Worm (Caenorhabditis elegans) whole organism, young adult: ENCODE results near the gene fbxa-71.
"Not testable (repeated sequence)": the region's sequence is repeated elsewhere in the genome, so short reads cannot be mapped to it uniquely, and the experiment has no call there.

Experiments used
- B0261.1 ChIP-seq: sonication (generic microtip); optimal IDR thresholded peaks from 2 replicates; lab custom pipeline; 2016; ENCODE audit warnings: mild to moderate bottlenecking, missing genetic modification characterization, moderate library complexity, missing compliant biosample characterization
- B0336.3 ChIP-seq: fragments of 200-800 bp; sonication (Bioruptor generic); IDR thresholded peaks from 2 replicates; pipeline ENCODE4 v1.3.6; 2022; ENCODE audit warnings: missing genetic modification characterization, missing compliant biosample characterization
- F10E7.11 ChIP-seq: sonication (generic microtip); optimal IDR thresholded peaks from 2 replicates; lab custom pipeline; 2017; ENCODE audit warnings: mild to moderate bottlenecking, missing genetic modification characterization, moderate library complexity, missing compliant biosample characterization
- F39B2.1 ChIP-seq: fragments of 200-800 bp; sonication (Bioruptor generic); IDR thresholded peaks from 2 replicates; pipeline ENCODE4 v1.3.6; 2022; ENCODE audit warnings: missing genetic modification reagents, missing genetic modification characterization, missing compliant biosample characterization
- Y53F4B.3 ChIP-seq: fragments of 200-800 bp; sonication (Bioruptor generic); IDR thresholded peaks from 2 replicates; pipeline ENCODE4 v1.3.6; 2022; ENCODE audit warnings: missing genetic modification reagents, missing genetic modification characterization, missing compliant biosample characterization
- Y95B8A.8 ChIP-seq: fragments of 200-800 bp; sonication (Bioruptor generic); IDR thresholded peaks from 2 replicates; pipeline ENCODE4 v1.3.6; 2022; ENCODE audit warnings: missing genetic modification reagents, missing genetic modification characterization, missing compliant biosample characterization
- bed-1 ChIP-seq: fragments of 200-800 bp; sonication (Bioruptor generic); IDR thresholded peaks from 2 replicates; pipeline ENCODE4 v1.3.6; 2022; ENCODE audit warnings: missing genetic modification reagents, missing genetic modification characterization, missing compliant biosample characterization
- cebp-1 ChIP-seq, 2 experiments: fragments of 200-800 bp in 1 of 2; sonication (Bioruptor generic) in 1 of 2; sonication (generic microtip) in 1 of 2; IDR thresholded peaks in 1 of 2; optimal IDR thresholded peaks in 1 of 2; 2 replicates each; pipeline versions ENCODE4 v1.3.6 to Lab custom; 2017 to 2022; ENCODE audit warnings: missing compliant biosample characterization in 2 of 2, missing genetic modification characterization in 2 of 2, mild to moderate bottlenecking in 1 of 2, missing genetic modification reagents in 1 of 2, moderate library complexity in 1 of 2
- ceh-100 ChIP-seq: fragments of 200-800 bp; sonication (Bioruptor generic); IDR thresholded peaks from 2 replicates; pipeline ENCODE4 v1.3.6; 2022; ENCODE audit warnings: missing genetic modification reagents, missing genetic modification characterization, missing compliant biosample characterization
- ceh-58 ChIP-seq: fragments of 200-800 bp; sonication (Bioruptor generic); IDR thresholded peaks from 2 replicates; pipeline ENCODE4 v1.3.6; 2022; ENCODE audit warnings: missing genetic modification characterization, missing compliant biosample characterization
- chd-7 ChIP-seq: sonication (generic microtip); optimal IDR thresholded peaks from 2 replicates; lab custom pipeline; 2016; ENCODE audit warnings: mild to moderate bottlenecking, missing genetic modification characterization, moderate library complexity, missing compliant biosample characterization
- egrh-3 ChIP-seq: fragments of 200-800 bp; sonication (Bioruptor generic); IDR thresholded peaks from 2 replicates; pipeline ENCODE4 v1.3.6; 2022; ENCODE audit warnings: missing genetic modification reagents, missing genetic modification characterization, missing compliant biosample characterization
- hrde-1 ChIP-seq: sonication (generic microtip); optimal IDR thresholded peaks from 2 replicates; lab custom pipeline; 2016; ENCODE audit warnings: missing genetic modification characterization, mild to moderate bottlenecking, missing compliant biosample characterization, moderate library complexity, missing genotype, missing genetic modification reagents, borderline replicate concordance
- lag-1 ChIP-seq: fragments of 200-800 bp; sonication (Bioruptor generic); IDR thresholded peaks from 2 replicates; pipeline ENCODE4 v1.3.6; 2022; ENCODE audit warnings: missing genetic modification reagents, missing genetic modification characterization, missing compliant biosample characterization
- lin-35 ChIP-seq, 3 experiments: fragments of 150-350 bp in 2 of 3; sonication (generic microtip) in 1 of 3; optimal IDR thresholded peaks; 2 replicates each; lab custom pipeline; 2014 to 2018; ENCODE audit warnings: missing biosample characterization in 3 of 3, missing genetic modification characterization in 3 of 3, missing genetic modification reagents in 3 of 3
- lir-1 ChIP-seq: fragments of 200-800 bp; sonication (Bioruptor generic); conservative IDR thresholded peaks from 2 replicates; pipeline ENCODE4 v1.3.6; 2022; ENCODE audit warnings: missing genetic modification reagents, missing genetic modification characterization, missing compliant biosample characterization
- lsy-27 ChIP-seq: sonication (generic microtip); optimal IDR thresholded peaks from 2 replicates; lab custom pipeline; 2017; ENCODE audit warnings: missing genetic modification characterization, mild to moderate bottlenecking, missing compliant biosample characterization, antibody characterized with exemption, missing genotype, borderline replicate concordance; ENCODE audit not compliant: insufficient read depth
- nhr-179 ChIP-seq: sonication (generic microtip); optimal IDR thresholded peaks from 2 replicates; lab custom pipeline; 2016; ENCODE audit warnings: mild to moderate bottlenecking, missing genetic modification characterization, missing compliant biosample characterization
- nhr-27 ChIP-seq: fragments of 200-800 bp; sonication (Bioruptor generic); optimal IDR thresholded peaks from 2 replicates; lab custom pipeline; 2018; ENCODE audit warnings: mild to moderate bottlenecking, missing genetic modification characterization, moderate library complexity, missing compliant biosample characterization
- nhr-80 ChIP-seq: sonication (generic microtip); optimal IDR thresholded peaks from 2 replicates; lab custom pipeline; 2016; ENCODE audit warnings: missing genetic modification characterization, missing compliant biosample characterization
- nhr-90 ChIP-seq: sonication (generic microtip); optimal IDR thresholded peaks from 2 replicates; lab custom pipeline; 2016; ENCODE audit warnings: missing genotype, mild to moderate bottlenecking, missing genetic modification characterization, missing compliant biosample characterization
- sdz-38 ChIP-seq: sonication (generic microtip); optimal IDR thresholded peaks from 2 replicates; lab custom pipeline; 2016; ENCODE audit warnings: missing genotype, missing genetic modification characterization, missing compliant biosample characterization
- snpc-1.1 ChIP-seq: sonication (generic microtip); optimal IDR thresholded peaks from 2 replicates; lab custom pipeline; 2017; ENCODE audit warnings: missing genetic modification characterization, mild to moderate bottlenecking, missing compliant biosample characterization, antibody characterized with exemption, moderate library complexity, missing genotype, missing genetic modification reagents; ENCODE audit not compliant: insufficient read depth
- snpc-4 ChIP-seq, 5 experiments: fragments of 150-350 bp in 1 of 5; sonication (generic microtip) in 4 of 5; optimal IDR thresholded peaks; 2 replicates each; lab custom pipeline; 2014 to 2018; ENCODE audit warnings: missing genetic modification characterization in 5 of 5, missing biosample characterization in 3 of 5, antibody characterized with exemption in 2 of 5, mild to moderate bottlenecking in 2 of 5, missing compliant biosample characterization in 2 of 5, missing genotype in 2 of 5, moderate library complexity in 2 of 5, missing genetic modification reagents in 1 of 5
- tbp1 ChIP-seq: fragments of 200-800 bp; sonication (Bioruptor generic); optimal IDR thresholded peaks from 2 replicates; lab custom pipeline; 2018; ENCODE audit warnings: mild to moderate bottlenecking, missing genetic modification characterization, missing compliant biosample characterization
- xnd-1 ChIP-seq: sonication (generic microtip); optimal IDR thresholded peaks from 2 replicates; lab custom pipeline; 2016; ENCODE audit warnings: missing genotype, missing genetic modification reagents, missing genetic modification characterization, missing compliant biosample characterization
- zfh-2 ChIP-seq: fragments of 200-800 bp; sonication (Bioruptor generic); conservative IDR thresholded peaks from 2 replicates; pipeline ENCODE4 v1.3.6; 2022; ENCODE audit warnings: missing genetic modification reagents, missing genetic modification characterization, missing compliant biosample characterization
- ztf-18 ChIP-seq: sonication (generic microtip); optimal IDR thresholded peaks from 2 replicates; lab custom pipeline; 2016; ENCODE audit warnings: missing genotype, mild to moderate bottlenecking, missing genetic modification characterization, missing compliant biosample characterization
- ztf-26 ChIP-seq: sonication (generic microtip); optimal IDR thresholded peaks from 2 replicates; lab custom pipeline; 2017; ENCODE audit warnings: missing genetic modification characterization, missing compliant biosample characterization
- ztf-28 ChIP-seq: fragments of 200-800 bp; sonication (Bioruptor generic); IDR thresholded peaks from 2 replicates; pipeline ENCODE4 v1.3.6; 2022; ENCODE audit warnings: missing genetic modification reagents, missing genetic modification characterization, missing compliant biosample characterization

The fbxa-71 gene

DNA sequence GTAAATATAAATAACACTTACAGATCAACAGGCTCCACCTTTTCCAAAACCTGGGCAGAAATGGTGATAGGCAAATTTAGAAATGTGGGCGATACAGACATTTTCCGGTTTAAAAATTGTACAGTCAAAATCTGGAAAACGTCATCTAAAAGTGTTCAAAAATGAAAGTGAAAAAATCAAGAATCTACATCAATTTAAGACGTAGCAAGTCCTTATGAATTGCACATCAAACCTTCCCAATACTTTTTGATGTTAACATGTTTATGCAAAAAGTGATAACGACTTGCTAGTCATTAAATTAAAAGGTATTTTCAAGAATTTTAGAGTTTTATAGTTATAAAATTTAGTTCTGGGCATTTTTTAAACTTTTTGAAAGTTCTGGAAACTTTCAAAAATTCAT is 4.3 kb upstream of the fbxa-71 start, which contains the start of gene fbxa-7:
fbxa-7 (minus strand) TSS at position 101 of the 400 bp plus-strand sequence.
- TF ChIP-seq sdz-38 (tag; lab: Kevin White, UChicago): no peak
- no peak for TF ChIP-seq nhr-90 (tag; lab: Kevin White, UChicago)
- no peak for TF ChIP-seq lsy-27
- TF ChIP-seq ztf-28 (GFP tag; lab: Robert Waterston, UW): no peak
- no peak for TF ChIP-seq Y95B8A.8 (GFP tag; lab: Robert Waterston, UW)
- TF ChIP-seq snpc-4 (GFP tag; optimal IDR thresholded peaks at IDR 0.05; lab: Kevin White, UChicago): no peak
- TF ChIP-seq snpc-4 (tag; optimal IDR thresholded peaks at IDR 0.05; lab: Kevin White, UChicago): no peak
- TF ChIP-seq lag-1: no peak
- TF ChIP-seq tbp1 (GFP tag; lab: Kevin White, UChicago): no peak
- no peak for TF ChIP-seq lin-35 (GFP tag; optimal IDR thresholded peaks at IDR 0.05; lab: Kevin White, UChicago)
- TF ChIP-seq xnd-1 (tag; lab: Kevin White, UChicago): no peak
- TF ChIP-seq ceh-58: no peak
- no peak for TF ChIP-seq lir-1 (GFP tag; lab: Robert Waterston, UW)
- no peak for TF ChIP-seq bed-1
- no peak for TF ChIP-seq egrh-3
- no peak for TF ChIP-seq nhr-27 (tag; lab: Kevin White, UChicago)

ce11 chrIII:2253027-2253499 is 2.6 kb upstream of the fbxa-71 start, which contains the start of gene fbxa-73:
fbxa-73 (plus strand) TSS chrIII:2253449.
- TF ChIP-seq nhr-80: peak; percentile 26
- TF ChIP-seq snpc-1.1 (tag; lab: Kevin White, UChicago): no peak

ce11 chrIII:2258863-2259262 is 3.2 kb downstream of the fbxa-71 start, which contains the start of gene fbxa-43:
fbxa-43 (minus strand) TSS chrIII:2258963.
- TF ChIP-seq Y53F4B.3 (no peak), sdz-38 (tag; lab: Kevin White, UChicago) (no peak), nhr-80 (no peak), F10E7.11 (tag; lab: Kevin White, UChicago) (no peak), cebp-1 (GFP tag; IDR thresholded peaks at IDR 0.05; lab: Robert Waterston, UW) (no peak), cebp-1 (tag; optimal IDR thresholded peaks at IDR 0.05; lab: Kevin White, UChicago) (no peak), zfh-2 (GFP tag; lab: Robert Waterston, UW) (no peak), hrde-1 (no peak), B0336.3 (GFP tag; lab: Robert Waterston, UW) (no peak), F39B2.1 (GFP tag; lab: Robert Waterston, UW) (no peak), snpc-1.1 (tag; lab: Kevin White, UChicago) (no peak)

DNA sequence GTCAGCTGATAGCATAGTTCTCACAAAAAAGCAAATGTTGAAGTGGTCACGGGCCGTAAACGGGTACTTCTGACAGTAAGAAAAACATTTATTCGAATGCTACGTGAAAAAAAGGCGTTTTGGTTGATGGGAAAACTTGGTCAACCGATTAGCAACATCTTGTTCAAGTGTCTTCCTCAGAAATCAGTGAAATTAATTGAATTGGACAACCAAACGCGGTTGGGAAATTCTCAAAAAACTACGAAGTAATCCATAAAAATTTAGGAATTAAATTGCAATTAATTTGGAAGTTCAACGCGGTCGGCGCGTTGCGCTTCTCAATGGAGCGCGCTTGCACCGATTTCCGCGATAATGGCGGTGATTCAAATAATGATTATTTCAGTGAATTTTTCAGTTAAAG is 3.7 kb downstream of the fbxa-71 start:
- TF ChIP-seq nhr-179 (tag; lab: Kevin White, UChicago) (no peak), sdz-38 (tag; lab: Kevin White, UChicago) (no peak), ztf-18 (tag; lab: Kevin White, UChicago) (no peak), ztf-26 (tag; lab: Kevin White, UChicago) (no peak), tbp1 (GFP tag; lab: Kevin White, UChicago) (no peak)

DNA sequence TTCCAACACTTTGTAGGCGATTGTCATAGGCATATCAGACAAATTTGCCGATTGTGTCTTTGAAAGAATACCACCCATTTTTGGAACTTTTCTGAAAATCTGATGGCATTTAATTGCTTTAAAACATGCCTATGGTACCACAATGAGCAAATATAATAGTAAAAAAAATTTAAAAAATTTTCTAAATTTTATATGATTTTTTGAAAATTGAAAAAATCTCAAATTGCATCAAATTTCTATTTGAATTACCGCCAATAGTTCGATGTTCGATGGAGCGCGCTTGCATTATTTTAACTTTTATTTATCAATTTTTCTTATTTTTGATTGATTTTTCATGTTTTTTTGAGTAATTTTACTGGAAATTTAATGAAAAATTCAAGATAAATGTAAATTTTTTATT is 5.7 kb downstream of the fbxa-71 start, which contains the start of gene fbxa-42:
fbxa-42 (minus strand) TSS at position 101 of the 400 bp plus-strand sequence.
- not testable (repeated sequence) for TF ChIP-seq B0261.1 (tag; lab: Kevin White, UChicago); chd-7 (tag; lab: Kevin White, UChicago); ceh-100
